Worm (Caenorhabditis elegans) whole organism, L4 larva: Measurements from ENCODE around the gene rps-22.

Source experiments
- ZK337.2 ChIP-seq: fragments of 200-800 bp; sonication (Bioruptor generic); IDR thresholded peaks from 2 replicates; pipeline ENCODE4 v1.3.6; 2022; ENCODE audit warnings: missing genetic modification reagents, missing genetic modification characterization, missing compliant biosample characterization
- ceh-28 ChIP-seq: fragments of 150-350 bp; optimal IDR thresholded peaks from 2 replicates; lab custom pipeline; 2014; ENCODE audit warnings: missing biosample characterization, missing genetic modification reagents, missing genetic modification characterization
- ceh-44 ChIP-seq: fragments of 200-800 bp; sonication (Bioruptor generic); IDR thresholded peaks from 2 replicates; pipeline ENCODE4 v1.3.6; 2022; ENCODE audit warnings: missing genetic modification reagents, missing genetic modification characterization, missing compliant biosample characterization
- ceh-82 ChIP-seq: sonication (generic microtip); optimal IDR thresholded peaks from 2 replicates; lab custom pipeline; 2017; ENCODE audit warnings: missing biosample characterization, missing genetic modification characterization
- ces-1 ChIP-seq: fragments of 150-350 bp; sonication (generic microtip); optimal IDR thresholded peaks from 4 replicates; lab custom pipeline; 2014; ENCODE audit warnings: missing biosample characterization, missing genetic modification reagents, missing genetic modification characterization
- daf-12 ChIP-seq: fragments of 150-350 bp; optimal IDR thresholded peaks from 2 replicates; lab custom pipeline; 2014; ENCODE audit warnings: missing biosample characterization, missing genetic modification reagents, missing genetic modification characterization
- fos-1 ChIP-seq: fragments of 150-350 bp; optimal IDR thresholded peaks from 2 replicates; lab custom pipeline; 2014; ENCODE audit warnings: missing biosample characterization, missing genetic modification characterization
- hlh-30 ChIP-seq: sonication (generic microtip); optimal IDR thresholded peaks from 2 replicates; lab custom pipeline; 2017; ENCODE audit warnings: antibody characterized with exemption, mild to moderate bottlenecking, missing genetic modification characterization, missing compliant biosample characterization; ENCODE audit not compliant: insufficient read depth
- nhr-28 ChIP-seq: fragments of 150-350 bp; optimal IDR thresholded peaks from 2 replicates; lab custom pipeline; 2014; ENCODE audit warnings: missing biosample characterization, missing genetic modification characterization
- sdz-12 ChIP-seq: fragments of 200-800 bp; sonication (Bioruptor generic); optimal IDR thresholded peaks from 2 replicates; lab custom pipeline; 2018; ENCODE audit warnings: mild to moderate bottlenecking, missing genetic modification characterization, missing compliant biosample characterization
- skn-1 ChIP-seq: fragments of 150-350 bp; optimal IDR thresholded peaks from 2 replicates; lab custom pipeline; 2014; ENCODE audit warnings: missing biosample characterization, missing genetic modification characterization
- unc-62 ChIP-seq, 3 experiments: fragments of 150-350 bp in 1 of 3; sonication (generic microtip); optimal IDR thresholded peaks in 2 of 3; peaks in 1 of 3; 1 replicate in 1 of 3; 2 replicates in 2 of 3; lab custom pipeline; 2014 to 2017; ENCODE audit warnings: missing biosample characterization in 3 of 3, missing genetic modification characterization in 3 of 3, missing genetic modification reagents in 3 of 3, missing genotype in 1 of 3

DNA sequence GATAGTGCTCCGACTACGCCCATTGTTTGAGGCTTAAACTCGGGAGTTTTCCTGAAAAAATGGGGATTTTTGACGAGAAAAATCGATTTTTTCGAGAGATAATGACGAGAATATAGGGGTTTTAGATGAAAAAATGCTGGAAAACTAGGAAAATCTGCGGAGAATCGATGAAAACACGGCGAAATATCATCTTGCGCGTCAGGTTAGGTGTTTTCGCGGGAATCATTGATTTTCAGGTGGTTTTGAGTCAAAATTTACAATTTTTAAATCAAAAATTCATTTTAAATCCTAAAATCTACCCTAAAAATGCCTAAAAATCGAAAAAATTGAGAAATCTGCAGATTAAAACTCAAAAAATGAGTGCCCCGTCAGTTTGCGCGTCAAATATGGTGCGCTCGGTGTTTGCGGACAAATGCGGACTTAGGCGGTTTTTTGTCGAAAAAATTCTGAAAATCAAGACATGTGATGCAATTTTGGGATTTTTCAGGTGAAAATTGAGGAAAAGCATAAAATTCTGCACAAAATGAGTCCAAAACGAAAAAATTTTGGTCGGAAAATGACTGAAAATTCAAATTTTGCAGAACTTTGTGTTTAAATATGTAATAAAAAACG lies 11.7 kb downstream of the rps-22 start, which contains the start of gene mboa-6:
- TF ChIP-seq sdz-12 (GFP tag; lab: Kevin White, UChicago) (no peak), hlh-30 (no peak), ceh-28 (tag; lab: Kevin White, UChicago) (no peak), ceh-82 (tag; lab: Kevin White, UChicago) (no peak), ZK337.2 (GFP tag; lab: Robert Waterston, UW) (no peak), ces-1 (GFP tag; lab: Kevin White, UChicago) (no peak), fos-1 (no peak), daf-12 (tag; lab: Kevin White, UChicago) (no peak), unc-62 (GFP tag; optimal IDR thresholded peaks at IDR 0.05 in 1 of 2; lab: Kevin White, UChicago) (no peak), unc-62 (tag; optimal IDR thresholded peaks at IDR 0.05; lab: Kevin White, UChicago) (no peak), nhr-28 (tag; lab: Kevin White, UChicago) (no peak), skn-1 (tag; lab: Kevin White, UChicago) (no peak), ceh-44 (no peak)
